Worm (Caenorhabditis elegans): ENCODE results near the gene fbxb-14.
A peak's percentile ranks its signal among the peaks of the same experiment; 100 is the strongest.
"Not testable (repeated sequence)": the region's sequence is repeated elsewhere in the genome, so short reads cannot be mapped to it uniquely, and the experiment has no call there.

The fbxb-14 gene

ce11 chrII:582649-583048 lies at the start of gene fbxb-14:
Gene fbxb-14, minus strand, starts transcription at chrII:582749.
- no peak for TF ChIP-seq ztf-29 (GFP tag; IDR thresholded peaks at IDR 0.05)
- TF ChIP-seq cog-1 (tag; optimal IDR thresholded peaks at IDR 0.05), result no peak
- no peak for TF ChIP-seq ref-1 (GFP tag; conservative IDR thresholded peaks at IDR 0.05)
- no peak for TF ChIP-seq T22C8.4 (GFP tag; IDR thresholded peaks at IDR 0.05)
- TF ChIP-seq ztf-23 (GFP tag; IDR thresholded peaks at IDR 0.05), result no peak
- TF ChIP-seq flt-1 (GFP tag; IDR thresholded peaks at IDR 0.05), result no peak
- TF ChIP-seq med-1 (GFP tag; optimal IDR thresholded peaks at IDR 0.05; ENCODE audit: insufficient read depth), result no peak

- TF ChIP-seq klf-2 (GFP tag; conservative IDR thresholded peaks at IDR 0.05), result 0 out of 2 replicates have a peak, but pooled peaks have one; percentile 22
Measured at ce11 chrII:629454-629853, 46.9 kb upstream of the fbxb-14 start.

- TF ChIP-seq ztf-23 (GFP tag; IDR thresholded peaks at IDR 0.05) (no peak), cog-1 (tag; optimal IDR thresholded peaks at IDR 0.05) (no peak), T22C8.4 (GFP tag; IDR thresholded peaks at IDR 0.05) (no peak), klf-2 (GFP tag; conservative IDR thresholded peaks at IDR 0.05) (no peak), flt-1 (GFP tag; IDR thresholded peaks at IDR 0.05) (no peak), ztf-29 (GFP tag; IDR thresholded peaks at IDR 0.05) (no peak), tab-1 (GFP tag; IDR thresholded peaks at IDR 0.05) (no peak), ref-1 (GFP tag; conservative IDR thresholded peaks at IDR 0.05) (no peak), med-1 (GFP tag; optimal IDR thresholded peaks at IDR 0.05; ENCODE audit: insufficient read depth) (no peak)
Measured at ce11 chrII:627913-628312, 45.4 kb upstream of the fbxb-14 start.

- TF ChIP-seq T22C8.4 (GFP tag; IDR thresholded peaks at IDR 0.05) (no peak), ztf-23 (GFP tag; IDR thresholded peaks at IDR 0.05) (no peak), ref-1 (GFP tag; conservative IDR thresholded peaks at IDR 0.05) (no peak), tab-1 (GFP tag; IDR thresholded peaks at IDR 0.05) (no peak), cog-1 (tag; optimal IDR thresholded peaks at IDR 0.05) (no peak), klf-2 (GFP tag; conservative IDR thresholded peaks at IDR 0.05) (no peak), flt-1 (GFP tag; IDR thresholded peaks at IDR 0.05) (no peak), ztf-29 (GFP tag; IDR thresholded peaks at IDR 0.05) (no peak), med-1 (GFP tag; optimal IDR thresholded peaks at IDR 0.05; ENCODE audit: insufficient read depth) (no peak)
Measured at ce11 chrII:627205-627604, 44.7 kb upstream of the fbxb-14 start, which contains the start of gene arrd-1. Gene arrd-1, plus strand, starts transcription at chrII:627505.

ce11 chrII:625926-626325 lies 43.4 kb upstream of the fbxb-14 start:
- TF ChIP-seq med-1 (GFP tag; optimal IDR thresholded peaks at IDR 0.05; ENCODE audit: insufficient read depth) (no peak), ztf-29 (GFP tag; IDR thresholded peaks at IDR 0.05) (no peak), tab-1 (GFP tag; IDR thresholded peaks at IDR 0.05) (no peak), flt-1 (GFP tag; IDR thresholded peaks at IDR 0.05) (no peak), ztf-23 (GFP tag; IDR thresholded peaks at IDR 0.05) (no peak)

- no peak for TF ChIP-seq ztf-29 (GFP tag; IDR thresholded peaks at IDR 0.05)
- no peak for TF ChIP-seq tab-1 (GFP tag; IDR thresholded peaks at IDR 0.05)
- no peak for TF ChIP-seq klf-2 (GFP tag; conservative IDR thresholded peaks at IDR 0.05)
- no peak for TF ChIP-seq flt-1 (GFP tag; IDR thresholded peaks at IDR 0.05)
- no peak for TF ChIP-seq ref-1 (GFP tag; conservative IDR thresholded peaks at IDR 0.05)
- TF ChIP-seq cog-1 (tag; optimal IDR thresholded peaks at IDR 0.05), result no peak
- TF ChIP-seq T22C8.4 (GFP tag; IDR thresholded peaks at IDR 0.05), result no peak
- no peak for TF ChIP-seq med-1 (GFP tag; optimal IDR thresholded peaks at IDR 0.05; ENCODE audit: insufficient read depth)
- TF ChIP-seq ztf-23 (GFP tag; IDR thresholded peaks at IDR 0.05), result no peak
Measured at ce11 chrII:624443-624842, 41.9 kb upstream of the fbxb-14 start, which contains the start of gene T04B8.5. Gene T04B8.5, minus strand, starts transcription at chrII:624543.

- no peak for TF ChIP-seq med-1 (GFP tag; optimal IDR thresholded peaks at IDR 0.05; ENCODE audit: insufficient read depth)
- 0 out of 2 replicates have a peak, but pooled peaks have one; percentile 12 for TF ChIP-seq flt-1 (GFP tag; IDR thresholded peaks at IDR 0.05)
- no peak for TF ChIP-seq klf-2 (GFP tag; conservative IDR thresholded peaks at IDR 0.05)
- TF ChIP-seq ztf-29 (GFP tag; IDR thresholded peaks at IDR 0.05), result peak; percentile 37; the same call in 1 of the 2 replicates
Measured at ce11 chrII:622478-622877, 39.9 kb upstream of the fbxb-14 start.

- no peak for TF ChIP-seq cog-1 (tag; optimal IDR thresholded peaks at IDR 0.05)
- TF ChIP-seq tab-1 (GFP tag; IDR thresholded peaks at IDR 0.05), result no peak
- no peak for TF ChIP-seq ztf-23 (GFP tag; IDR thresholded peaks at IDR 0.05)
- TF ChIP-seq T22C8.4 (GFP tag; IDR thresholded peaks at IDR 0.05), result no peak
- no peak for TF ChIP-seq flt-1 (GFP tag; IDR thresholded peaks at IDR 0.05)
- TF ChIP-seq ref-1 (GFP tag; conservative IDR thresholded peaks at IDR 0.05), result no peak
- TF ChIP-seq ztf-29 (GFP tag; IDR thresholded peaks at IDR 0.05), result no peak
- TF ChIP-seq med-1 (GFP tag; optimal IDR thresholded peaks at IDR 0.05; ENCODE audit: insufficient read depth), result no peak
- no peak for TF ChIP-seq klf-2 (GFP tag; conservative IDR thresholded peaks at IDR 0.05)
Measured at ce11 chrII:621141-621540, 38.6 kb upstream of the fbxb-14 start.

ce11 chrII:614701-615100 lies 32.2 kb upstream of the fbxb-14 start:
- no peak for TF ChIP-seq tab-1 (GFP tag; IDR thresholded peaks at IDR 0.05)
- peak; percentile 77 for TF ChIP-seq T22C8.4 (GFP tag; IDR thresholded peaks at IDR 0.05)

ce11 chrII:612361-612760 lies 29.8 kb upstream of the fbxb-14 start, which contains the start of gene clec-118:
Gene clec-118, minus strand, starts transcription at chrII:612461.
- TF ChIP-seq ztf-23 (GFP tag; IDR thresholded peaks at IDR 0.05); klf-2 (GFP tag; conservative IDR thresholded peaks at IDR 0.05); cog-1 (tag; optimal IDR thresholded peaks at IDR 0.05): not testable (repeated sequence)

- TF ChIP-seq cog-1 (tag; optimal IDR thresholded peaks at IDR 0.05) (no peak), ztf-23 (GFP tag; IDR thresholded peaks at IDR 0.05) (no peak), ref-1 (GFP tag; conservative IDR thresholded peaks at IDR 0.05) (no peak), klf-2 (GFP tag; conservative IDR thresholded peaks at IDR 0.05) (no peak)
Measured at ce11 chrII:608757-609156, 26.2 kb upstream of the fbxb-14 start, which contains the start of gene W04H10.1. Gene W04H10.1, plus strand, starts transcription at chrII:609057.
